Fruit fly (Drosophila melanogaster): ENCODE results near the gene CG15336.

CG15336 gene

dm6 chrX:8115343-8115676 is 32.4 kb upstream of the CG15336 start:
- TF ChIP-seq usp (GFP tag; optimal IDR thresholded peaks at IDR 0.05): no peak
- no peak for TF ChIP-seq Dll (optimal IDR thresholded peaks at IDR 0.05)
- TF ChIP-seq pan (optimal IDR thresholded peaks at IDR 0.05): no peak
- no peak for TF ChIP-seq CG8478 (optimal IDR thresholded peaks at IDR 0.05)
- no peak for TF ChIP-seq EcR (GFP tag; optimal IDR thresholded peaks at IDR 0.05)

- TF ChIP-seq EcR (GFP tag; optimal IDR thresholded peaks at IDR 0.05) (no peak), CG8478 (optimal IDR thresholded peaks at IDR 0.05) (no peak), pan (optimal IDR thresholded peaks at IDR 0.05) (no peak), psq (optimal IDR thresholded peaks at IDR 0.05) (no peak), Dll (optimal IDR thresholded peaks at IDR 0.05) (no peak), usp (GFP tag; optimal IDR thresholded peaks at IDR 0.05) (no peak)
These were observed 31.9 kb upstream of the CG15336 start, which contains the start of gene Gclc for dm6 chrX:8115717-8116311. Gene Gclc, minus strand, starts transcription at chrX:8116147.

- TF ChIP-seq EcR (GFP tag; optimal IDR thresholded peaks at IDR 0.05) (no peak), pan (optimal IDR thresholded peaks at IDR 0.05) (no peak), usp (GFP tag; optimal IDR thresholded peaks at IDR 0.05) (no peak), CG8478 (optimal IDR thresholded peaks at IDR 0.05) (no peak), psq (optimal IDR thresholded peaks at IDR 0.05) (no peak), Dll (optimal IDR thresholded peaks at IDR 0.05) (no peak)
These were observed 30.9 kb upstream of the CG15336 start, which contains the start of gene CG1575 for dm6 chrX:8116813-8117212. Gene CG1575, plus strand, starts transcription at chrX:8117012.

dm6 chrX:8120939-8121338 is 26.8 kb upstream of the CG15336 start, which contains the start of gene CG2260:
Gene CG2260, minus strand, starts transcription at chrX:8121147.
- TF ChIP-seq psq (optimal IDR thresholded peaks at IDR 0.05): no peak
- TF ChIP-seq usp (GFP tag; optimal IDR thresholded peaks at IDR 0.05): no peak
- no peak for TF ChIP-seq EcR (GFP tag; optimal IDR thresholded peaks at IDR 0.05)
- no peak for TF ChIP-seq Dll (optimal IDR thresholded peaks at IDR 0.05)
- TF ChIP-seq pan (optimal IDR thresholded peaks at IDR 0.05): no peak
- no peak for TF ChIP-seq CG8478 (optimal IDR thresholded peaks at IDR 0.05)

dm6 chrX:8122834-8123233 is 24.9 kb upstream of the CG15336 start:
- TF ChIP-seq CG8478 (optimal IDR thresholded peaks at IDR 0.05) (no peak), Dll (optimal IDR thresholded peaks at IDR 0.05) (no peak), psq (optimal IDR thresholded peaks at IDR 0.05) (no peak), usp (GFP tag; optimal IDR thresholded peaks at IDR 0.05) (no peak), EcR (GFP tag; optimal IDR thresholded peaks at IDR 0.05) (no peak), pan (optimal IDR thresholded peaks at IDR 0.05) (no peak)

dm6 chrX:8125224-8125649 is 22.5 kb upstream of the CG15336 start:
- TF ChIP-seq psq (optimal IDR thresholded peaks at IDR 0.05): no peak
- TF ChIP-seq usp (GFP tag; optimal IDR thresholded peaks at IDR 0.05): no peak
- no peak for TF ChIP-seq pan (optimal IDR thresholded peaks at IDR 0.05)
- no peak for TF ChIP-seq EcR (GFP tag; optimal IDR thresholded peaks at IDR 0.05)
- TF ChIP-seq Dll (optimal IDR thresholded peaks at IDR 0.05): no peak
- no peak for TF ChIP-seq CG8478 (optimal IDR thresholded peaks at IDR 0.05)

dm6 chrX:8126149-8126548 is 21.6 kb upstream of the CG15336 start:
- TF ChIP-seq usp (GFP tag; optimal IDR thresholded peaks at IDR 0.05): no peak
- no peak for TF ChIP-seq EcR (GFP tag; optimal IDR thresholded peaks at IDR 0.05)
- no peak for TF ChIP-seq psq (optimal IDR thresholded peaks at IDR 0.05)
- no peak for TF ChIP-seq pan (optimal IDR thresholded peaks at IDR 0.05)
- no peak for TF ChIP-seq CG8478 (optimal IDR thresholded peaks at IDR 0.05)
- no peak for TF ChIP-seq Dll (optimal IDR thresholded peaks at IDR 0.05)

dm6 chrX:8128133-8128532 is 19.6 kb upstream of the CG15336 start:
- no peak for TF ChIP-seq usp (GFP tag; optimal IDR thresholded peaks at IDR 0.05)
- TF ChIP-seq CG8478 (optimal IDR thresholded peaks at IDR 0.05): no peak
- TF ChIP-seq pan (optimal IDR thresholded peaks at IDR 0.05): no peak
- no peak for TF ChIP-seq Dll (optimal IDR thresholded peaks at IDR 0.05)
- TF ChIP-seq EcR (GFP tag; optimal IDR thresholded peaks at IDR 0.05): no peak
- TF ChIP-seq psq (optimal IDR thresholded peaks at IDR 0.05): no peak

- no peak for TF ChIP-seq usp (GFP tag; optimal IDR thresholded peaks at IDR 0.05)
- no peak for TF ChIP-seq Dll (optimal IDR thresholded peaks at IDR 0.05)
- no peak for TF ChIP-seq CG8478 (optimal IDR thresholded peaks at IDR 0.05)
- no peak for TF ChIP-seq EcR (GFP tag; optimal IDR thresholded peaks at IDR 0.05)
- no peak for TF ChIP-seq pan (optimal IDR thresholded peaks at IDR 0.05)
- TF ChIP-seq psq (optimal IDR thresholded peaks at IDR 0.05): no peak
These were observed 18.3 kb upstream of the CG15336 start, which contains the start of gene CG2116 for dm6 chrX:8129204-8129997. Gene CG2116, plus strand, starts transcription at chrX:8129812.

- no peak for TF ChIP-seq pan (optimal IDR thresholded peaks at IDR 0.05)
- TF ChIP-seq EcR (GFP tag; optimal IDR thresholded peaks at IDR 0.05): no peak
- no peak for TF ChIP-seq usp (GFP tag; optimal IDR thresholded peaks at IDR 0.05)
- TF ChIP-seq psq (optimal IDR thresholded peaks at IDR 0.05): no peak
- no peak for TF ChIP-seq Dll (optimal IDR thresholded peaks at IDR 0.05)
- TF ChIP-seq CG8478 (optimal IDR thresholded peaks at IDR 0.05): no peak
These were observed 15.9 kb upstream of the CG15336 start, which contains the start of gene CG10958 for dm6 chrX:8131693-8132313. Gene CG10958, plus strand, starts transcription at chrX:8132285.

dm6 chrX:8135420-8135874 is 12.3 kb upstream of the CG15336 start, which contains the start of the genes cyr and CG2120:
Gene cyr, minus strand, starts transcription at chrX:8135713.
Gene CG2120, plus strand, starts transcription at chrX:8135824.
- TF ChIP-seq pan (optimal IDR thresholded peaks at IDR 0.05) (no peak), Dll (optimal IDR thresholded peaks at IDR 0.05) (no peak), psq (optimal IDR thresholded peaks at IDR 0.05) (no peak), EcR (GFP tag; optimal IDR thresholded peaks at IDR 0.05) (no peak), usp (GFP tag; optimal IDR thresholded peaks at IDR 0.05) (no peak), CG8478 (optimal IDR thresholded peaks at IDR 0.05) (no peak)

All from whole organism.